Worm (Caenorhabditis elegans) whole organism, midembryonic: ENCODE results near the gene pals-28.

ENCODE experiments used
- T22C8.4 ChIP-seq: fragments of 200-800 bp; sonication (Bioruptor generic); IDR thresholded peaks from 2 replicates; pipeline ENCODE4 v1.3.6; 2022; ENCODE audit warnings: missing genetic modification characterization, missing compliant biosample characterization
- cog-1 ChIP-seq: sonication (generic microtip); optimal IDR thresholded peaks from 2 replicates; lab custom pipeline; 2016; ENCODE audit warnings: missing genetic modification characterization, missing compliant biosample characterization
- flt-1 ChIP-seq: fragments of 200-800 bp; sonication (Bioruptor generic); IDR thresholded peaks from 2 replicates; pipeline ENCODE4 v1.3.6; 2022; ENCODE audit warnings: missing genetic modification characterization, missing compliant biosample characterization
- klf-2 ChIP-seq: fragments of 200-800 bp; sonication (Bioruptor generic); conservative IDR thresholded peaks from 2 replicates; pipeline ENCODE4 v1.3.6; 2022; ENCODE audit warnings: missing genetic modification reagents, missing genetic modification characterization, missing compliant biosample characterization
- med-1 ChIP-seq: sonication (generic microtip); optimal IDR thresholded peaks from 2 replicates; lab custom pipeline; 2017; ENCODE audit warnings: missing genetic modification characterization, mild to moderate bottlenecking, missing compliant biosample characterization, antibody characterized with exemption, missing genetic modification reagents; ENCODE audit not compliant: insufficient read depth
- ref-1 ChIP-seq: fragments of 200-800 bp; sonication (Bioruptor generic); conservative IDR thresholded peaks from 2 replicates; pipeline ENCODE4 v1.3.6; 2022; ENCODE audit warnings: missing genetic modification reagents, missing genetic modification characterization, missing compliant biosample characterization
- tab-1 ChIP-seq: fragments of 200-800 bp; sonication (Bioruptor generic); IDR thresholded peaks from 2 replicates; pipeline ENCODE4 v1.3.6; 2022; ENCODE audit warnings: missing genetic modification characterization, missing compliant biosample characterization
- ztf-23 ChIP-seq: fragments of 200-800 bp; sonication (Bioruptor generic); IDR thresholded peaks from 2 replicates; pipeline ENCODE4 v1.3.6; 2022; ENCODE audit warnings: missing genetic modification reagents, missing genetic modification characterization, missing compliant biosample characterization
- ztf-29 ChIP-seq: fragments of 200-800 bp; sonication (Bioruptor generic); IDR thresholded peaks from 2 replicates; pipeline ENCODE4 v1.3.6; 2022; ENCODE audit warnings: missing genetic modification reagents, missing genetic modification characterization, missing compliant biosample characterization

pals-28 gene

ce11 chrIII:4415135-4415534 lies 30.5 kb downstream of the pals-28 start, which contains the start of gene R07E5.11:
R07E5.11 (minus strand) TSS chrIII:4415235.
- TF ChIP-seq klf-2 (no peak), ztf-29 (GFP tag; lab: Robert Waterston, UW) (no peak), ztf-23 (GFP tag; lab: Robert Waterston, UW) (no peak), tab-1 (GFP tag; lab: Robert Waterston, UW) (no peak), ref-1 (GFP tag; lab: Robert Waterston, UW) (no peak), T22C8.4 (no peak), flt-1 (GFP tag; lab: Robert Waterston, UW) (no peak), med-1 (GFP tag; lab: Kevin White, UChicago) (no peak), cog-1 (no peak)

ce11 chrIII:4417956-4418355 lies 33.4 kb downstream of the pals-28 start, which contains the start of the genes R07E5.19 and pdcd-2:
R07E5.19 (minus strand) TSS chrIII:4418056.
pdcd-2 (minus strand) TSS chrIII:4418057.
- TF ChIP-seq klf-2 = no peak
- TF ChIP-seq T22C8.4 = no peak
- TF ChIP-seq tab-1 (GFP tag; lab: Robert Waterston, UW) = no peak
- TF ChIP-seq ref-1 (GFP tag; lab: Robert Waterston, UW) = no peak
- no peak for TF ChIP-seq ztf-29 (GFP tag; lab: Robert Waterston, UW)
- TF ChIP-seq cog-1 = no peak
- TF ChIP-seq ztf-23 (GFP tag; lab: Robert Waterston, UW) = no peak
- no peak for TF ChIP-seq med-1 (GFP tag; lab: Kevin White, UChicago)
- TF ChIP-seq flt-1 (GFP tag; lab: Robert Waterston, UW) = no peak

- TF ChIP-seq ztf-29 (GFP tag; lab: Robert Waterston, UW) = no peak
- no peak for TF ChIP-seq ref-1 (GFP tag; lab: Robert Waterston, UW)
- peak; percentile 7 for TF ChIP-seq cog-1
- TF ChIP-seq ztf-23 (GFP tag; lab: Robert Waterston, UW) = peak; percentile 50; the same call in 1 of the 2 replicates
Observed at ce11 chrIII:4419117-4419978, 34.8 kb downstream of the pals-28 start, which contains the start of the genes R07E5.7 and cku-80. R07E5.7 (minus strand) TSS chrIII:4419167. cku-80 (plus strand) TSS chrIII:4419848.

- TF ChIP-seq klf-2 (peak; percentile 83), ztf-29 (GFP tag; lab: Robert Waterston, UW) (peak; percentile 87), ref-1 (GFP tag; lab: Robert Waterston, UW) (peak; percentile 76), T22C8.4 (peak; percentile 87), flt-1 (GFP tag; lab: Robert Waterston, UW) (peak; percentile 95), tab-1 (GFP tag; lab: Robert Waterston, UW) (peak; percentile 93), ztf-23 (GFP tag; lab: Robert Waterston, UW) (peak; percentile 91)
Observed at ce11 chrIII:4426711-4427218, 42.2 kb downstream of the pals-28 start.

ce11 chrIII:4428797-4429196 lies 44.2 kb downstream of the pals-28 start:
- TF ChIP-seq tab-1 (GFP tag; lab: Robert Waterston, UW) (peak; percentile 76), ref-1 (GFP tag; lab: Robert Waterston, UW) (0 out of 2 replicates have a peak, but pooled peaks have one; percentile 9), cog-1 (no peak), ztf-23 (GFP tag; lab: Robert Waterston, UW) (peak; percentile 59; the same call in 1 of the 2 replicates), T22C8.4 (peak; percentile 64)

ce11 chrIII:4429402-4429801 lies 44.8 kb downstream of the pals-28 start, which contains the start of gene C28A5.6:
C28A5.6 (minus strand) TSS chrIII:4429502.
- TF ChIP-seq cog-1 = no peak
- TF ChIP-seq klf-2 = no peak
- TF ChIP-seq T22C8.4 = no peak

ce11 chrIII:4434294-4434781 lies 49.8 kb downstream of the pals-28 start, which contains the start of gene C28A5.1:
C28A5.1 (minus strand) TSS chrIII:4434344.
- TF ChIP-seq tab-1 (GFP tag; lab: Robert Waterston, UW) (no peak), med-1 (GFP tag; lab: Kevin White, UChicago) (no peak), cog-1 (no peak), ztf-29 (GFP tag; lab: Robert Waterston, UW) (no peak), ztf-23 (GFP tag; lab: Robert Waterston, UW) (no peak), flt-1 (GFP tag; lab: Robert Waterston, UW) (no peak), klf-2 (no peak), ref-1 (GFP tag; lab: Robert Waterston, UW) (no peak), T22C8.4 (no peak)

ce11 chrIII:4435262-4435661 lies 50.7 kb downstream of the pals-28 start:
- TF ChIP-seq T22C8.4 (no peak), flt-1 (GFP tag; lab: Robert Waterston, UW) (no peak), ref-1 (GFP tag; lab: Robert Waterston, UW) (no peak), ztf-29 (GFP tag; lab: Robert Waterston, UW) (no peak), med-1 (GFP tag; lab: Kevin White, UChicago) (no peak), tab-1 (GFP tag; lab: Robert Waterston, UW) (no peak), cog-1 (no peak), klf-2 (no peak), ztf-23 (GFP tag; lab: Robert Waterston, UW) (no peak)
